Fruit fly (Drosophila melanogaster): ENCODE data around the gene CG7376.

Gene CG7376

dm6 chr3L:6217212-6217611 is 43.2 kb downstream of the CG7376 start (continued):
- TF ChIP-seq CG7357 (GFP tag; IDR thresholded peaks at IDR 0.05) (peak; percentile 36; the same call in 1 of the 3 replicates), slbo (GFP tag; IDR thresholded peaks at IDR 0.05) (peak; percentile 41; the same call in 1 of the 2 replicates), CoRest (tag; optimal IDR thresholded peaks at IDR 0.05) (peak; percentile 72), sens (GFP tag) (peak; percentile 94), exex (tag; optimal IDR thresholded peaks at IDR 0.05) (no peak), CG15696 (tag; optimal IDR thresholded peaks at IDR 0.05) (peak; percentile 55), Spps (tag; optimal IDR thresholded peaks at IDR 0.05) (peak; percentile 87), gem (tag; optimal IDR thresholded peaks at IDR 0.05) (peak; percentile 90), klu (GFP tag; IDR thresholded peaks at IDR 0.05) (no peak), CG8944 (GFP tag; optimal IDR thresholded peaks at IDR 0.05) (peak; percentile 21), Hr51 (GFP tag; optimal IDR thresholded peaks at IDR 0.05) (peak in 1 of 2 experiments; percentile 71), CG34224 (GFP tag; IDR thresholded peaks at IDR 0.05; ENCODE audit: partially characterized antibody) (no peak), CG10209 (GFP tag; optimal IDR thresholded peaks at IDR 0.05) (peak; percentile 13), stc (GFP tag; IDR thresholded peaks at IDR 0.05) (peak; percentile 74; the same call in 1 of the 2 replicates), D19A (tag; optimal IDR thresholded peaks at IDR 0.05) (peak; percentile 78), CG14965 (GFP tag; optimal IDR thresholded peaks at IDR 0.05; ENCODE audit: borderline replicate concordance) (no peak), Dek (tag; optimal IDR thresholded peaks at IDR 0.05) (peak; percentile 15), Bteb2 (GFP tag; optimal IDR thresholded peaks at IDR 0.05) (peak; percentile 4), bab2 (GFP tag; optimal IDR thresholded peaks at IDR 0.05) (peak; percentile 53), Abd-B (GFP tag; optimal IDR thresholded peaks at IDR 0.05) (peak; percentile 42), Trl (optimal IDR thresholded peaks at IDR 0.05) (no peak), Trl (GFP tag; optimal IDR thresholded peaks at IDR 0.05) (peak; percentile 50), grau (tag; optimal IDR thresholded peaks at IDR 0.05) (peak; percentile 77), Nf-YB (GFP tag; optimal IDR thresholded peaks at IDR 0.05) (peak; percentile 41), CG18262 (tag; optimal IDR thresholded peaks at IDR 0.05) (peak; percentile 90), CG9215 (GFP tag; IDR thresholded peaks at IDR 0.05) (no peak), CG10274 (GFP tag; optimal IDR thresholded peaks at IDR 0.05) (no peak), Asciz (GFP tag; optimal IDR thresholded peaks at IDR 0.05) (peak; percentile 68), CG2202 (tag; optimal IDR thresholded peaks at IDR 0.05) (peak; percentile 67), gfzf (GFP tag; optimal IDR thresholded peaks at IDR 0.05) (no peak), bcd (GFP tag; optimal IDR thresholded peaks at IDR 0.05) (peak; percentile 36), CG8765 (GFP tag; IDR thresholded peaks at IDR 0.05) (0 out of 2 replicates have a peak, but pooled peaks have one; percentile 19), Med (GFP tag) (peak; percentile 69), ttk (GFP tag; IDR thresholded peaks at IDR 0.05) (peak; percentile 72; the same call in 1 of the 2 replicates), CG4404 (GFP tag; IDR thresholded peaks at IDR 0.05) (peak; percentile 53), Hey (tag; optimal IDR thresholded peaks at IDR 0.05) (no peak), CG10366 (GFP tag; IDR thresholded peaks at IDR 0.05) (peak; percentile 71), CG15601 (tag; optimal IDR thresholded peaks at IDR 0.05) (peak; percentile 84), CG8478 (optimal IDR thresholded peaks at IDR 0.05) (no peak), CG4854 (GFP tag; optimal IDR thresholded peaks at IDR 0.05) (peak; percentile 2), CG32772 (GFP tag; IDR thresholded peaks at IDR 0.05) (peak; percentile 45; the same call in 1 of the 2 replicates), peb (GFP tag; IDR thresholded peaks at IDR 0.05) (peak; percentile 70), CG4424 (GFP tag; optimal IDR thresholded peaks at IDR 0.05) (peak; percentile 78), Ravus (GFP tag; IDR thresholded peaks at IDR 0.05) (peak; percentile 12; the same call in 1 of the 2 replicates), Atf-2 (GFP tag; optimal IDR thresholded peaks at IDR 0.05) (peak; percentile 67), knrl (GFP tag; IDR thresholded peaks at IDR 0.05; ENCODE audit: partially characterized antibody) (no peak), CG11723 (GFP tag; optimal IDR thresholded peaks at IDR 0.05) (peak; percentile 17), row (GFP tag; IDR thresholded peaks at IDR 0.05) (peak; percentile 75), dati (GFP tag; IDR thresholded peaks at IDR 0.05) (0 out of 2 replicates have a peak, but pooled peaks have one; percentile 38), CG11093 (GFP tag; IDR thresholded peaks at IDR 0.05) (peak; percentile 48; the same call in 1 of the 3 replicates), Sox102F (GFP tag; optimal IDR thresholded peaks at IDR 0.05) (peak; percentile 83)
